Fruit fly (Drosophila melanogaster) whole organism, embryonic: ENCODE measurements around the gene CG32299.

Experiments
- Antp ChIP-seq: fragments of 200-800 bp; sonication (Bioruptor generic); optimal IDR thresholded peaks from 3 replicates; lab custom pipeline; 2016; ENCODE audit warnings: missing biosample characterization, missing genetic modification characterization
- CG10209 ChIP-seq: fragments of 200-800 bp; sonication (Bioruptor generic); optimal IDR thresholded peaks from 3 replicates; lab custom pipeline; 2017; ENCODE audit warnings: missing biosample characterization, mild to moderate bottlenecking, missing genetic modification characterization, missing genetic modification reagents
- CG10462 ChIP-seq: fragments of 200-800 bp; sonication (Bioruptor generic); optimal IDR thresholded peaks from 2 replicates; lab custom pipeline; 2016; ENCODE audit warnings: missing biosample characterization, missing genetic modification characterization
- CG11093 ChIP-seq: fragments of 200-800 bp; sonication (Bioruptor generic); IDR thresholded peaks from 3 replicates; pipeline ENCODE4 v1.3.6; 2022; ENCODE audit warnings: missing biosample characterization, missing genetic modification characterization
- CG11696 ChIP-seq: fragments of 200-800 bp; sonication (Bioruptor generic); IDR thresholded peaks from 2 replicates; pipeline ENCODE4 v1.3.6; 2022; ENCODE audit warnings: missing biosample characterization, missing genetic modification characterization
- CG12744 ChIP-seq: fragments of 200-800 bp; sonication (Bioruptor generic); optimal IDR thresholded peaks from 2 replicates; lab custom pipeline; 2016; ENCODE audit warnings: missing biosample characterization, missing genetic modification characterization
- CG17186 ChIP-seq: fragments of 200-800 bp; sonication (Bioruptor generic); optimal IDR thresholded peaks from 3 replicates; lab custom pipeline; 2017; ENCODE audit warnings: missing biosample characterization, missing genetic modification reagents, missing genetic modification characterization
- CG17359 ChIP-seq: fragments of 200-800 bp; sonication (Bioruptor generic); optimal IDR thresholded peaks from 3 replicates; lab custom pipeline; 2018; ENCODE audit warnings: missing biosample characterization, mild to moderate bottlenecking, missing genetic modification characterization, moderate library complexity
- CG17912 ChIP-seq: fragments of 200-800 bp; sonication (Bioruptor generic); optimal IDR thresholded peaks from 2 replicates; lab custom pipeline; 2018; ENCODE audit warnings: missing biosample characterization, mild to moderate bottlenecking, missing genetic modification characterization
- CG2129 ChIP-seq: fragments of 200-800 bp; sonication (Bioruptor generic); IDR thresholded peaks from 2 replicates; pipeline ENCODE4 v1.3.6; 2022; ENCODE audit warnings: missing biosample characterization, missing genetic modification characterization; ENCODE audit not compliant: partially characterized antibody
- CG33213 ChIP-seq: fragments of 200-800 bp; sonication (Bioruptor generic); optimal IDR thresholded peaks from 3 replicates; lab custom pipeline; 2016; ENCODE audit warnings: missing biosample characterization, missing genetic modification characterization
- CG6175 ChIP-seq: fragments of 200-800 bp; sonication (Bioruptor generic); IDR thresholded peaks from 3 replicates; pipeline ENCODE4 v1.3.6; 2022; ENCODE audit warnings: missing biosample characterization, missing genetic modification characterization
- CG6654 ChIP-seq: fragments of 200-800 bp; sonication (Bioruptor generic); optimal IDR thresholded peaks from 2 replicates; lab custom pipeline; 2017; ENCODE audit warnings: missing biosample characterization, mild to moderate bottlenecking, missing genetic modification characterization
- CG7928 ChIP-seq: fragments of 200-800 bp; sonication (Bioruptor generic); optimal IDR thresholded peaks from 2 replicates; lab custom pipeline; 2017; ENCODE audit warnings: missing biosample characterization, mild to moderate bottlenecking, missing genetic modification characterization
- CG8388 ChIP-seq: fragments of 200-800 bp; sonication (Bioruptor generic); optimal IDR thresholded peaks from 2 replicates; lab custom pipeline; 2019; ENCODE audit warnings: missing biosample characterization, mild to moderate bottlenecking, missing genetic modification characterization, moderate library complexity
- CoRest ChIP-seq: fragments of 200-800 bp; sonication (Bioruptor generic); optimal IDR thresholded peaks from 3 replicates; lab custom pipeline; 2018; ENCODE audit warnings: missing biosample characterization, mild to moderate bottlenecking, missing genetic modification characterization, moderate library complexity
- CrebB ChIP-seq: fragments of 200-800 bp; sonication (Bioruptor generic); optimal IDR thresholded peaks from 3 replicates; lab custom pipeline; 2018; ENCODE audit warnings: missing biosample characterization, mild to moderate bottlenecking, missing genetic modification characterization
- D19B ChIP-seq: fragments of 200-800 bp; sonication (Bioruptor generic); optimal IDR thresholded peaks from 2 replicates; lab custom pipeline; 2017; ENCODE audit warnings: missing biosample characterization, mild to moderate bottlenecking, missing genetic modification characterization
- E2f1 ChIP-seq: fragments of 200-800 bp; sonication (Bioruptor generic); IDR thresholded peaks from 2 replicates; pipeline ENCODE4 v1.3.6; 2022; ENCODE audit warnings: missing biosample characterization, missing genetic modification characterization
- ERR ChIP-seq: fragments of 200-800 bp; sonication (Bioruptor generic); optimal IDR thresholded peaks from 2 replicates; lab custom pipeline; 2016; ENCODE audit warnings: missing biosample characterization, missing genetic modification characterization
- Fer2 ChIP-seq: fragments of 200-800 bp; sonication (Bioruptor generic); optimal IDR thresholded peaks from 2 replicates; lab custom pipeline; 2018; ENCODE audit warnings: missing biosample characterization, mild to moderate bottlenecking, missing genetic modification characterization, moderate library complexity
- HLH4C ChIP-seq: fragments of 200-800 bp; sonication (Bioruptor generic); IDR thresholded peaks from 3 replicates; pipeline ENCODE4 v1.3.6; 2022; ENCODE audit warnings: missing biosample characterization, missing genetic modification characterization; ENCODE audit not compliant: partially characterized antibody
- Lpt ChIP-seq: fragments of >200 bp; optimal IDR thresholded peaks from 2 replicates; lab custom pipeline; 2018; ENCODE audit warnings: missing biosample characterization, missing genetic modification characterization
- MTF-1 ChIP-seq: fragments of 200-800 bp; sonication (Bioruptor generic); optimal IDR thresholded peaks from 2 replicates; lab custom pipeline; 2018; ENCODE audit warnings: missing biosample characterization, mild to moderate bottlenecking, missing genetic modification characterization, borderline replicate concordance
- Mad ChIP-seq: fragments of 200-800 bp; sonication (Bioruptor generic); optimal IDR thresholded peaks from 2 replicates; lab custom pipeline; 2016; ENCODE audit warnings: missing biosample characterization, missing genetic modification characterization
- NK7.1 ChIP-seq: fragments of 200-800 bp; sonication (Bioruptor generic); optimal IDR thresholded peaks from 3 replicates; lab custom pipeline; 2016; ENCODE audit warnings: missing biosample characterization, missing genetic modification characterization
- Optix ChIP-seq: fragments of 200-800 bp; sonication (Bioruptor generic); IDR thresholded peaks from 3 replicates; pipeline ENCODE4 v1.3.6; 2022; ENCODE audit warnings: missing biosample characterization, missing genetic modification characterization
- Side ChIP-seq: fragments of 200-800 bp; sonication (Bioruptor generic); optimal IDR thresholded peaks from 2 replicates; lab custom pipeline; 2016; ENCODE audit warnings: missing biosample characterization, missing genetic modification characterization
- Ssrp ChIP-seq: fragments of 200-800 bp; sonication (Bioruptor generic); optimal IDR thresholded peaks from 2 replicates; lab custom pipeline; 2018; ENCODE audit warnings: missing biosample characterization, mild to moderate bottlenecking, missing genetic modification characterization, moderate library complexity
- TFAM ChIP-seq: fragments of 200-800 bp; sonication (Bioruptor generic); optimal IDR thresholded peaks from 2 replicates; lab custom pipeline; 2017; ENCODE audit warnings: missing biosample characterization, missing genetic modification characterization, inconsistent platforms
- ci ChIP-seq: fragments of 200-800 bp; sonication (Bioruptor generic); IDR thresholded peaks from 3 replicates; pipeline ENCODE4 v1.3.6; 2022; ENCODE audit warnings: missing biosample characterization, missing genetic modification characterization
- fd96Cb ChIP-seq: fragments of 200-800 bp; sonication (Bioruptor generic); optimal IDR thresholded peaks from 2 replicates; lab custom pipeline; 2018; ENCODE audit warnings: missing biosample characterization, mild to moderate bottlenecking, missing genetic modification characterization, moderate library complexity
- fru ChIP-seq: fragments of >200 bp; optimal IDR thresholded peaks from 2 replicates; lab custom pipeline; 2017
- jigr1 ChIP-seq: fragments of 200-800 bp; sonication (Bioruptor generic); IDR thresholded peaks from 3 replicates; pipeline ENCODE4 v1.3.6; 2022; ENCODE audit warnings: missing biosample characterization, missing genetic modification characterization
- odd ChIP-seq: fragments of 200-800 bp; sonication (Bioruptor generic); optimal IDR thresholded peaks from 2 replicates; lab custom pipeline; 2017; ENCODE audit warnings: missing biosample characterization, mild to moderate bottlenecking, missing genetic modification characterization
- otp ChIP-seq: fragments of 200-800 bp; sonication (Bioruptor generic); IDR thresholded peaks from 3 replicates; pipeline ENCODE4, ENCODE4 v1.3.6; 2022; ENCODE audit warnings: missing biosample characterization, missing genetic modification characterization
- peb ChIP-seq: fragments of 200-800 bp; sonication (Bioruptor generic); IDR thresholded peaks from 2 replicates; pipeline ENCODE4 v1.3.6; 2022; ENCODE audit warnings: missing biosample characterization, missing genetic modification characterization
- pita ChIP-seq: fragments of 200-800 bp; sonication (Bioruptor generic); optimal IDR thresholded peaks from 2 replicates; lab custom pipeline; 2017; ENCODE audit warnings: missing biosample characterization, mild to moderate bottlenecking, missing genetic modification characterization
- pzg ChIP-seq: fragments of 200-800 bp; sonication (Bioruptor generic); optimal IDR thresholded peaks from 3 replicates; lab custom pipeline; 2018; ENCODE audit warnings: missing biosample characterization, mild to moderate bottlenecking, missing genetic modification characterization, moderate library complexity
- run ChIP-seq: fragments of 200-800 bp; sonication (Bioruptor generic); optimal IDR thresholded peaks from 3 replicates; lab custom pipeline; 2018; ENCODE audit warnings: missing biosample characterization, mild to moderate bottlenecking, missing genetic modification characterization
- scrt ChIP-seq: fragments of 200-800 bp; sonication (Bioruptor generic); optimal IDR thresholded peaks from 2 replicates; lab custom pipeline; 2018; ENCODE audit warnings: missing biosample characterization, mild to moderate bottlenecking, missing genetic modification characterization, moderate library complexity
- sd ChIP-seq: fragments of 200-800 bp; sonication (Bioruptor generic); optimal IDR thresholded peaks from 3 replicates; lab custom pipeline; 2018; ENCODE audit warnings: missing biosample characterization, mild to moderate bottlenecking, missing genetic modification characterization, moderate library complexity
- tgo ChIP-seq: fragments of 200-800 bp; sonication (Bioruptor generic); IDR thresholded peaks from 3 replicates; pipeline ENCODE4 v1.3.6; 2022; ENCODE audit warnings: missing biosample characterization, missing genetic modification characterization

Gene CG32299

dm6 chr3L:2418769-2419168 is 28.0 kb upstream of the CG32299 start (continued):
- peak; percentile 66 for TF ChIP-seq D19B (GFP tag; lab: Kevin White, UChicago)
- peak; percentile 91 for TF ChIP-seq CG17359
- peak; percentile 86 for TF ChIP-seq Optix
- peak; percentile 62 for TF ChIP-seq CG8388 (GFP tag; lab: Kevin White, UChicago)
- TF ChIP-seq tgo (GFP tag; lab: Robert Waterston, UW), result peak; percentile 87
- peak; percentile 77 for TF ChIP-seq MTF-1
- peak; percentile 58 for TF ChIP-seq sd
- no peak for TF ChIP-seq ERR
- TF ChIP-seq jigr1 (GFP tag; lab: Robert Waterston, UW), result 0 out of 3 replicates have a peak, but pooled peaks have one; percentile 46
- TF ChIP-seq CG7928 (GFP tag; lab: Kevin White, UChicago), result peak; percentile 52
- peak; percentile 69 for TF ChIP-seq Ssrp (tag; lab: Kevin White, UChicago)
- TF ChIP-seq ci (GFP tag; lab: Robert Waterston, UW), result peak; percentile 92
- peak; percentile 80 for TF ChIP-seq CG6654
- no peak for TF ChIP-seq CG17912
- TF ChIP-seq CG11093 (GFP tag; lab: Robert Waterston, UW), result peak; percentile 82
- peak; percentile 56 for TF ChIP-seq CG17186 (GFP tag; lab: Kevin White, UChicago)
- no peak for TF ChIP-seq Lpt (GFP tag; lab: Kevin White, UChicago)
- no peak for TF ChIP-seq HLH4C (GFP tag; lab: Robert Waterston, UW)
- peak; percentile 78 for TF ChIP-seq CoRest
- peak; percentile 29 for TF ChIP-seq Fer2 (tag; lab: Kevin White, UChicago)
- peak; percentile 24 for TF ChIP-seq Mad (GFP tag; lab: Kevin White, UChicago)
- TF ChIP-seq NK7.1 (GFP tag; lab: Kevin White, UChicago), result peak; percentile 80
- TF ChIP-seq otp (GFP tag; lab: Robert Waterston, UW), result peak; percentile 88
- TF ChIP-seq CG2129 (GFP tag; lab: Robert Waterston, UW), result no peak
- no peak for TF ChIP-seq fru (lab: Kevin White, UChicago)
- TF ChIP-seq scrt (GFP tag; lab: Kevin White, UChicago), result peak; percentile 78
- peak; percentile 23 for TF ChIP-seq CG10462 (GFP tag; lab: Kevin White, UChicago)
- TF ChIP-seq CG11696, result peak; percentile 96
- no peak for TF ChIP-seq run (tag; lab: Kevin White, UChicago)
- TF ChIP-seq odd (GFP tag; lab: Kevin White, UChicago), result peak; percentile 27
- peak; percentile 74 for TF ChIP-seq CG33213 (GFP tag; lab: Kevin White, UChicago)
- TF ChIP-seq pita (GFP tag; lab: Kevin White, UChicago), result no peak
- TF ChIP-seq E2f1 (GFP tag; lab: Robert Waterston, UW), result peak; percentile 83
- TF ChIP-seq TFAM (GFP tag; lab: Kevin White, UChicago), result peak; percentile 56
- TF ChIP-seq peb, result no peak
- peak; percentile 39 for TF ChIP-seq CG12744 (GFP tag; lab: Kevin White, UChicago)
- peak; percentile 66 for TF ChIP-seq CG10209 (GFP tag; lab: Kevin White, UChicago)
- TF ChIP-seq Antp (GFP tag; lab: Kevin White, UChicago), result peak; percentile 66
- TF ChIP-seq Side (GFP tag; lab: Kevin White, UChicago), result peak; percentile 86
- TF ChIP-seq fd96Cb, result peak; percentile 91
- peak; percentile 30 for TF ChIP-seq CrebB (tag; lab: Kevin White, UChicago)
- peak; percentile 61; the same call in 2 of the 3 replicates for TF ChIP-seq CG6175 (GFP tag; lab: Robert Waterston, UW)
- peak; percentile 8 for TF ChIP-seq pzg
